Fruit fly (Drosophila melanogaster): ENCODE measurements around the gene Lk.

Gene Lk

dm6 chr3L:14552041-14552924 is 8.3 kb downstream of the Lk start (continued):
- peak; percentile 35 for TF ChIP-seq gsb-n (tag; optimal IDR thresholded peaks at IDR 0.05)
- peak; percentile 69 for TF ChIP-seq crol (GFP tag; IDR thresholded peaks at IDR 0.05)
- peak in 1 of 2 experiments; percentile 5 for TF ChIP-seq Pdp1 (GFP tag; optimal IDR thresholded peaks at IDR 0.05)
- TF ChIP-seq cg (GFP tag; optimal IDR thresholded peaks at IDR 0.05), result peak; percentile 70
- peak; percentile 14 for TF ChIP-seq CG2712 (tag; optimal IDR thresholded peaks at IDR 0.05)
- no peak for TF ChIP-seq zfh1 (GFP tag; IDR thresholded peaks at IDR 0.05)
- TF ChIP-seq kni (GFP tag; optimal IDR thresholded peaks at IDR 0.05), result peak; percentile 94
- peak; percentile 23 for TF ChIP-seq abd-A (tag; optimal IDR thresholded peaks at IDR 0.05)
- TF ChIP-seq CG34422 (GFP tag; IDR thresholded peaks at IDR 0.05), result peak; percentile 45; the same call in 1 of the 3 replicates
- TF ChIP-seq sens (GFP tag), result peak; percentile 68
- TF ChIP-seq gcm (GFP tag; optimal IDR thresholded peaks at IDR 0.05), result peak; percentile 72
- TF ChIP-seq Med (GFP tag), result peak; percentile 15
- no peak for TF ChIP-seq CG2120 (GFP tag; optimal IDR thresholded peaks at IDR 0.05)
- TF ChIP-seq sna (GFP tag; IDR thresholded peaks at IDR 0.05; ENCODE audit: partially characterized antibody), result 0 out of 2 replicates have a peak, but pooled peaks have one; percentile 37
- peak; percentile 35 for TF ChIP-seq salm (tag; optimal IDR thresholded peaks at IDR 0.05)
- TF ChIP-seq TFAM (GFP tag; optimal IDR thresholded peaks at IDR 0.05), result no peak
- TF ChIP-seq ci (GFP tag; IDR thresholded peaks at IDR 0.05), result peak; percentile 36; the same call in 1 of the 3 replicates
- peak; percentile 95 for TF ChIP-seq CG2199 (GFP tag; IDR thresholded peaks at IDR 0.05)
- TF ChIP-seq Awh (GFP tag; IDR thresholded peaks at IDR 0.05), result peak; percentile 93
- peak; percentile 26 for TF ChIP-seq CG12391 (tag; optimal IDR thresholded peaks at IDR 0.05)
- peak; percentile 14 for TF ChIP-seq dmrt11E (tag; optimal IDR thresholded peaks at IDR 0.05)
- no peak for TF ChIP-seq jing (GFP tag; optimal IDR thresholded peaks at IDR 0.05)

DNA sequence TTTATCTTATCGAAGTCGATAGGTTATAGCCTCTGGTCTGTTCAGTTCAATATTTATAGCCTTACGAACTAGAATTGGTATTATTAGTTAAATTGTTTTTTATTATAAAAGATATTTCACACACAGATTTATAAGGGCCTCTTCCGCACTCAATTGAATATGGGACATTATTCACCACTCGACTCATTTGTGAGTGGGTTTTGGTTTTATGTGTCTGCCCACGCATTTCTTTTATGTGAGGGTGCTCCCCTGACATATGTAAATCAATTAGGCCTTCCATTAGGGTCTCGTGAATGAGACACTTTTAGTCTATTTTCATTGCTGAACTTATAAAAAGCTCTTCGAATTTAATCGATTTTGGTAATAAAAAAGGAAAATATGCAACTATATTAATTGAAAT is 8.9 kb downstream of the Lk start:
- TF ChIP-seq CG42726 (GFP tag; IDR thresholded peaks at IDR 0.05; ENCODE audit: partially characterized antibody) (no peak), fd3F (GFP tag; optimal IDR thresholded peaks at IDR 0.05) (no peak), NK7.1 (GFP tag; optimal IDR thresholded peaks at IDR 0.05) (no peak), z (GFP tag; IDR thresholded peaks at IDR 0.05) (peak; percentile 93), Med (GFP tag) (peak; percentile 16), sr (GFP tag; IDR thresholded peaks at IDR 0.05) (peak; percentile 95; the same call in 2 of the 3 replicates)

- TF ChIP-seq sima (GFP tag; optimal IDR thresholded peaks at IDR 0.05), result peak; percentile 77
- TF ChIP-seq CG11247 (GFP tag; IDR thresholded peaks at IDR 0.05), result peak; percentile 82
- TF ChIP-seq Antp (GFP tag; optimal IDR thresholded peaks at IDR 0.05), result peak; percentile 89
- TF ChIP-seq schlank (tag; optimal IDR thresholded peaks at IDR 0.05), result peak; percentile 66
- peak; percentile 94 for TF ChIP-seq Hmr (GFP tag; optimal IDR thresholded peaks at IDR 0.05)
- TF ChIP-seq Xrp1 (GFP tag; IDR thresholded peaks at IDR 0.05), result peak; percentile 96
- TF ChIP-seq Adf1 (GFP tag; IDR thresholded peaks at IDR 0.05), result peak; percentile 66
- 0 out of 2 replicates have a peak, but pooled peaks have one; percentile 44 for TF ChIP-seq nerfin-2 (GFP tag; IDR thresholded peaks at IDR 0.05; ENCODE audit: partially characterized antibody)
- TF ChIP-seq CG31388 (GFP tag; optimal IDR thresholded peaks at IDR 0.05), result peak; percentile 48
- peak; percentile 85 for TF ChIP-seq sd (tag; optimal IDR thresholded peaks at IDR 0.05)
- peak; percentile 88 for TF ChIP-seq maf-S (GFP tag; optimal IDR thresholded peaks at IDR 0.05)
- TF ChIP-seq CG11504 (tag; optimal IDR thresholded peaks at IDR 0.05), result peak; percentile 89
- peak; percentile 92 for TF ChIP-seq CG34376 (GFP tag; optimal IDR thresholded peaks at IDR 0.05)
- 0 out of 2 replicates have a peak, but pooled peaks have one; percentile 38 for TF ChIP-seq Scr (GFP tag; IDR thresholded peaks at IDR 0.05; ENCODE audit: partially characterized antibody)
- peak; percentile 91 for TF ChIP-seq CG10209 (GFP tag; optimal IDR thresholded peaks at IDR 0.05)
- peak; percentile 86 for TF ChIP-seq scrt (GFP tag; optimal IDR thresholded peaks at IDR 0.05)
- TF ChIP-seq CG7928 (GFP tag; optimal IDR thresholded peaks at IDR 0.05), result peak; percentile 52
- TF ChIP-seq CG17186 (GFP tag; optimal IDR thresholded peaks at IDR 0.05), result peak; percentile 41
- TF ChIP-seq hbn (GFP tag; IDR thresholded peaks at IDR 0.05; ENCODE audit: partially characterized antibody), result no peak
These were observed 9.6 kb downstream of the Lk start, which contains the start of gene Gbs-70E for dm6 chr3L:14550839-14551415. Gene Gbs-70E, minus strand, starts transcription at chr3L:14550975.
